Fruit fly (Drosophila melanogaster) whole organism, prepupa: ENCODE measurements around the gene CG12795.

Source experiments
- CG10669 ChIP-seq: fragments of 200-800 bp; sonication (Bioruptor generic); optimal IDR thresholded peaks from 3 replicates; lab custom pipeline; 2018; ENCODE audit warnings: missing biosample characterization, mild to moderate bottlenecking, missing genetic modification characterization, moderate library complexity
- CG11762 ChIP-seq: fragments of 200-800 bp; sonication (Bioruptor generic); optimal IDR thresholded peaks from 3 replicates; lab custom pipeline; 2016; ENCODE audit warnings: missing biosample characterization, missing genetic modification characterization; ENCODE audit not compliant: insufficient read depth
- CG11902 ChIP-seq: fragments of 200-800 bp; sonication (Bioruptor generic); optimal IDR thresholded peaks from 3 replicates; lab custom pipeline; 2016; ENCODE audit warnings: missing biosample characterization, missing genetic modification characterization
- CG1621 ChIP-seq: fragments of 200-800 bp; sonication (Bioruptor generic); optimal IDR thresholded peaks from 3 replicates; lab custom pipeline; 2018; ENCODE audit warnings: missing biosample characterization, mild to moderate bottlenecking, missing genetic modification characterization
- CG16779 ChIP-seq: fragments of 200-800 bp; sonication (Bioruptor generic); optimal IDR thresholded peaks from 3 replicates; lab custom pipeline; 2017; ENCODE audit warnings: missing biosample characterization, mild to moderate bottlenecking, missing genetic modification characterization
- CG3032 ChIP-seq: fragments of 200-800 bp; optimal IDR thresholded peaks from 2 replicates; lab custom pipeline; 2019; ENCODE audit warnings: missing biosample characterization, mild to moderate bottlenecking, missing genetic modification characterization, moderate library complexity
- CG31627 ChIP-seq: fragments of 200-800 bp; sonication (Bioruptor generic); optimal IDR thresholded peaks from 3 replicates; lab custom pipeline; 2016; ENCODE audit warnings: missing biosample characterization, missing genetic modification characterization
- CG32006 ChIP-seq: fragments of 200-800 bp; sonication (Bioruptor generic); optimal IDR thresholded peaks from 3 replicates; lab custom pipeline; 2017; ENCODE audit warnings: missing biosample characterization, mild to moderate bottlenecking, missing genetic modification characterization
- CG34406 ChIP-seq: fragments of 200-800 bp; sonication (Bioruptor generic); optimal IDR thresholded peaks from 3 replicates; lab custom pipeline; 2016; ENCODE audit warnings: missing biosample characterization, missing genetic modification characterization
- CG3919 ChIP-seq: fragments of 200-800 bp; sonication (Bioruptor generic); optimal IDR thresholded peaks from 3 replicates; lab custom pipeline; 2016; ENCODE audit warnings: missing biosample characterization, missing genetic modification characterization
- CG6792 ChIP-seq: fragments of 200-800 bp; sonication (Bioruptor generic); optimal IDR thresholded peaks from 3 replicates; lab custom pipeline; 2016; ENCODE audit warnings: missing biosample characterization, missing genetic modification characterization
- CG6808 ChIP-seq: fragments of 200-800 bp; sonication (Bioruptor generic); optimal IDR thresholded peaks from 3 replicates; lab custom pipeline; 2017; ENCODE audit warnings: missing biosample characterization, missing genetic modification characterization, mild to moderate bottlenecking, moderate library complexity, missing genetic modification reagents
- CG8119 ChIP-seq: fragments of 200-800 bp; sonication (Bioruptor generic); IDR thresholded peaks from 3 replicates; pipeline ENCODE4 v1.3.6; 2022; ENCODE audit warnings: missing biosample characterization, missing genetic modification characterization
- CG8319 ChIP-seq: fragments of 200-800 bp; sonication (Bioruptor generic); optimal IDR thresholded peaks from 3 replicates; lab custom pipeline; 2016; ENCODE audit warnings: missing biosample characterization, missing genetic modification characterization
- CG8632 ChIP-seq: fragments of 200-800 bp; sonication (Bioruptor generic); optimal IDR thresholded peaks from 3 replicates; lab custom pipeline; 2016; ENCODE audit warnings: missing biosample characterization, missing genetic modification characterization
- CG9139 ChIP-seq: fragments of 200-800 bp; sonication (Bioruptor generic); optimal IDR thresholded peaks from 3 replicates; lab custom pipeline; 2017; ENCODE audit warnings: missing biosample characterization, mild to moderate bottlenecking, missing genetic modification characterization
- Ets96B ChIP-seq: fragments of 200-800 bp; optimal IDR thresholded peaks from 2 replicates; lab custom pipeline; 2019; ENCODE audit warnings: missing biosample characterization, mild to moderate bottlenecking, missing genetic modification characterization, moderate library complexity
- Gug ChIP-seq: fragments of 200-800 bp; sonication (Bioruptor generic); IDR thresholded peaks from 2 replicates; pipeline ENCODE4 v1.3.6; 2022; ENCODE audit warnings: missing biosample characterization, missing genetic modification characterization
- Hr38 ChIP-seq: sonication (Bioruptor generic); optimal IDR thresholded peaks from 2 replicates; lab custom pipeline; 2016; ENCODE audit warnings: missing biosample characterization, missing genetic modification characterization
- Hr39 ChIP-seq: fragments of 200-800 bp; sonication (Bioruptor generic); optimal IDR thresholded peaks from 2 replicates; lab custom pipeline; 2016; ENCODE audit warnings: missing biosample characterization, missing genetic modification characterization
- Hr4 ChIP-seq: fragments of 200-800 bp; sonication (Bioruptor generic); optimal IDR thresholded peaks from 3 replicates; lab custom pipeline; 2016; ENCODE audit warnings: missing biosample characterization, missing genetic modification characterization
- Lpt ChIP-seq: fragments of 200-800 bp; sonication (Bioruptor generic); optimal IDR thresholded peaks from 3 replicates; lab custom pipeline; 2016; ENCODE audit warnings: missing biosample characterization, missing genetic modification characterization
- OdsH ChIP-seq: fragments of 200-800 bp; sonication (Bioruptor generic); optimal IDR thresholded peaks from 3 replicates; lab custom pipeline; 2016; ENCODE audit warnings: missing biosample characterization, missing genetic modification characterization
- Sox102F ChIP-seq: fragments of 200-800 bp; sonication (Bioruptor generic); optimal IDR thresholded peaks from 2 replicates; lab custom pipeline; 2016; ENCODE audit warnings: missing biosample characterization, mild to moderate bottlenecking, missing genetic modification characterization
- Sox14 ChIP-seq: fragments of 200-800 bp; sonication (Bioruptor generic); optimal IDR thresholded peaks from 3 replicates; lab custom pipeline; 2016; ENCODE audit warnings: missing biosample characterization, missing genetic modification characterization
- achi ChIP-seq: fragments of 200-800 bp; sonication (Bioruptor generic); optimal IDR thresholded peaks from 3 replicates; lab custom pipeline; 2016; ENCODE audit warnings: missing biosample characterization, missing genetic modification characterization
- acj6 ChIP-seq: fragments of 200-800 bp; sonication (Bioruptor generic); optimal IDR thresholded peaks from 3 replicates; lab custom pipeline; 2016; ENCODE audit warnings: missing biosample characterization, missing genetic modification characterization
- cyc ChIP-seq: fragments of 200-800 bp; sonication (Bioruptor generic); optimal IDR thresholded peaks from 3 replicates; lab custom pipeline; 2016; ENCODE audit warnings: missing biosample characterization, missing genetic modification characterization
- dac ChIP-seq: fragments of 200-800 bp; sonication (Bioruptor generic); optimal IDR thresholded peaks from 2 replicates; lab custom pipeline; 2017; ENCODE audit warnings: missing biosample characterization, mild to moderate bottlenecking, missing genetic modification characterization
- esn ChIP-seq: fragments of 200-800 bp; sonication (Bioruptor generic); optimal IDR thresholded peaks from 2 replicates; lab custom pipeline; 2016; ENCODE audit warnings: missing biosample characterization, mild to moderate bottlenecking, missing genetic modification characterization, moderate library complexity
- fd59A ChIP-seq: fragments of 200-800 bp; sonication (Bioruptor generic); optimal IDR thresholded peaks from 2 replicates; lab custom pipeline; 2017; ENCODE audit warnings: missing biosample characterization, mild to moderate bottlenecking, missing genetic modification characterization, missing genetic modification reagents
- fd85E ChIP-seq: fragments of 200-800 bp; sonication (Bioruptor generic); optimal IDR thresholded peaks from 3 replicates; lab custom pipeline; 2016; ENCODE audit warnings: missing biosample characterization, missing genetic modification characterization
- lz ChIP-seq: fragments of 200-800 bp; sonication (Bioruptor generic); optimal IDR thresholded peaks from 3 replicates; lab custom pipeline; 2016; ENCODE audit warnings: missing biosample characterization, missing genetic modification characterization
- net ChIP-seq: fragments of 200-800 bp; sonication (Bioruptor generic); optimal IDR thresholded peaks from 3 replicates; lab custom pipeline; 2016; ENCODE audit warnings: missing biosample characterization, missing genetic modification characterization
- pdm3 ChIP-seq: fragments of 200-800 bp; sonication (Bioruptor generic); optimal IDR thresholded peaks from 3 replicates; lab custom pipeline; 2016; ENCODE audit warnings: missing biosample characterization, missing genetic modification characterization
- salr ChIP-seq, 2 experiments: fragments of 200-800 bp; sonication (Bioruptor generic); optimal IDR thresholded peaks; 3 replicates each; lab custom pipeline; 2016 to 2018; ENCODE audit warnings: missing biosample characterization in 2 of 2, missing genetic modification characterization in 2 of 2, mild to moderate bottlenecking in 1 of 2
- spab ChIP-seq: fragments of 200-800 bp; sonication (Bioruptor generic); optimal IDR thresholded peaks from 2 replicates; lab custom pipeline; 2017; ENCODE audit warnings: missing biosample characterization, mild to moderate bottlenecking, missing genetic modification characterization, missing genetic modification reagents
- ss ChIP-seq, 2 experiments: fragments of 200-800 bp; sonication (Bioruptor generic); optimal IDR thresholded peaks; 2 replicates in 1 of 2; 3 replicates in 1 of 2; lab custom pipeline; 2017 to 2018; ENCODE audit warnings: mild to moderate bottlenecking in 2 of 2, missing biosample characterization in 2 of 2, missing genetic modification characterization in 2 of 2, moderate library complexity in 1 of 2
- svp ChIP-seq: fragments of 200-800 bp; sonication (Bioruptor generic); peaks from one replicate; lab custom pipeline; 2016; ENCODE audit warnings: missing biosample characterization, missing genetic modification characterization
- topi ChIP-seq: fragments of 200-800 bp; sonication (Bioruptor generic); optimal IDR thresholded peaks from 3 replicates; lab custom pipeline; 2016; ENCODE audit warnings: missing biosample characterization, missing genetic modification characterization
- vri ChIP-seq: fragments of 200-800 bp; sonication (Bioruptor generic); optimal IDR thresholded peaks from 3 replicates; lab custom pipeline; 2016; ENCODE audit warnings: missing biosample characterization, mild to moderate bottlenecking, missing genetic modification characterization

The CG12795 gene

DNA sequence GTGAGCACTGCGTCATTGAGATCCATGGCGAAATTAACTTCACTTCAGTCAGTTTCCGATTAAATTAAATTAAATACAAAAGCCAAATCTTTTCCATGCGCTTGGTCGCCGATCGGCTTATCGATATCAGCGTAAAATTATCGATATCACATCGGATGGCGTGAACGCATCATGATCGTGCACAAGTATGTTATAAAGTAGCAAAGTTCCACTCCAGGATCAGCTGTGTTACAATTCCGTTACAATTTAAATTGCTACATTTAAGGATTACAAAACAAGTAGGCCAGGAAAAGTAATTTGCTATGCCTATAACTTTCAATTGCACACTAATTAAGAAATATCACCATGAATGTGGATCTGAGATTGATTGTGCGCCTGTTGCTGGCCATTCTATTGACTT is 17.6 kb downstream of the CG12795 start, which contains the start of the genes Pif1 and CG31776:
TSS of gene Pif1 (minus strand) at position 136 of the 400 bp plus-strand sequence.
TSS of gene CG31776 (plus strand) at position 314 of the 400 bp plus-strand sequence.
- no peak for TF ChIP-seq net (GFP tag; lab: Kevin White, UChicago)
- TF ChIP-seq CG1621 = no peak
- no peak for TF ChIP-seq fd85E (GFP tag; lab: Kevin White, UChicago)
- no peak for TF ChIP-seq Sox102F (GFP tag; lab: Kevin White, UChicago)
- TF ChIP-seq Sox14 = no peak
- no peak for TF ChIP-seq CG8632 (GFP tag; lab: Kevin White, UChicago)
- no peak for TF ChIP-seq vri (GFP tag; lab: Kevin White, UChicago)
- TF ChIP-seq spab (GFP tag; lab: Kevin White, UChicago) = no peak
- TF ChIP-seq CG8319 (GFP tag; lab: Kevin White, UChicago) = no peak
- no peak for TF ChIP-seq Lpt (GFP tag; lab: Kevin White, UChicago)
- no peak for TF ChIP-seq CG32006 (GFP tag; lab: Kevin White, UChicago)
- no peak for TF ChIP-seq pdm3
- no peak for TF ChIP-seq CG6792
- no peak for TF ChIP-seq ss (GFP tag; optimal IDR thresholded peaks at IDR 0.05; lab: Kevin White, UChicago)
- no peak for TF ChIP-seq CG3032 (tag; lab: Kevin White, UChicago)
- no peak for TF ChIP-seq CG11902 (GFP tag; lab: Kevin White, UChicago)

DNA sequence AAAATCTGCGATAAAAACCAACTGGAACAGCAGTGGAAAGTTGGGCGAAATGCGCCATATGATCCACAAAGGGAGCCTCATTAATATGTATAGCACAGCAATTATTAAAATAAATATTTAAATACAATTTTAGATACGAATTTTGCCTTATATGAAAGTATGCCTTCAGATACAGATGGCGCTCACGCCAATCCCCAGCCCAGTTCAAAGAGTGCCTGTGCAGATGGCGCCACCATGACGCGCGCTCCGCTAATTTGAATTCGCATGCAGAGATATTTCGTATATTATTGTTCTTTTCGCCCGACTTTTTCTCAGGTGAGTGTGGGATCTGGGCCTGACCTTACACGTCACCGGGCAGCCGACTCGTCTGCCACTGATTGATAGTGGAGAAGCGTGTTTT is 20.0 kb downstream of the CG12795 start, which contains the start of gene Pgant4:
TSS of gene Pgant4 (plus strand) at position 362 of the 400 bp plus-strand sequence.
- TF ChIP-seq salr (GFP tag; optimal IDR thresholded peaks at IDR 0.05; lab: Kevin White, UChicago) = peak in 1 of 2 experiments; percentile 2
- no peak for TF ChIP-seq Gug (GFP tag; lab: Robert Waterston, UW)
- no peak for TF ChIP-seq CG9139 (GFP tag; lab: Kevin White, UChicago)
- TF ChIP-seq CG16779 (tag; lab: Kevin White, UChicago) = no peak
- TF ChIP-seq lz = peak; percentile 60
- TF ChIP-seq CG10669 (GFP tag; lab: Kevin White, UChicago) = no peak
- no peak for TF ChIP-seq spab (GFP tag; lab: Kevin White, UChicago)
- TF ChIP-seq CG11762 (GFP tag; lab: Kevin White, UChicago) = no peak
- TF ChIP-seq CG8319 (GFP tag; lab: Kevin White, UChicago) = no peak
- peak; percentile 41 for TF ChIP-seq Hr39 (GFP tag; lab: Kevin White, UChicago)
- no peak for TF ChIP-seq Hr4
- TF ChIP-seq OdsH = no peak
- peak; percentile 13 for TF ChIP-seq CG6792
- TF ChIP-seq Hr38 (GFP tag; lab: Kevin White, UChicago) = no peak
- TF ChIP-seq CG3919 (GFP tag; lab: Kevin White, UChicago) = no peak
- TF ChIP-seq topi (GFP tag; lab: Kevin White, UChicago) = peak; percentile 15
- no peak for TF ChIP-seq CG8632 (GFP tag; lab: Kevin White, UChicago)
- no peak for TF ChIP-seq Ets96B (tag; lab: Kevin White, UChicago)
- no peak for TF ChIP-seq CG8119 (GFP tag; lab: Robert Waterston, UW)
- TF ChIP-seq ss (GFP tag; optimal IDR thresholded peaks at IDR 0.05; lab: Kevin White, UChicago) = no peak
- TF ChIP-seq CG1621 = no peak
- no peak for TF ChIP-seq CG6808 (GFP tag; lab: Kevin White, UChicago)
- no peak for TF ChIP-seq dac (GFP tag; lab: Kevin White, UChicago)
- TF ChIP-seq achi (GFP tag; lab: Kevin White, UChicago) = no peak
- no peak for TF ChIP-seq svp (GFP tag; lab: Kevin White, UChicago)
- TF ChIP-seq fd59A (GFP tag; lab: Kevin White, UChicago) = no peak
- TF ChIP-seq CG11902 (GFP tag; lab: Kevin White, UChicago) = no peak
- TF ChIP-seq CG31627 (GFP tag; lab: Kevin White, UChicago) = peak; percentile 58
- TF ChIP-seq CG34406 (GFP tag; lab: Kevin White, UChicago) = no peak
- TF ChIP-seq cyc (GFP tag; lab: Kevin White, UChicago) = peak; percentile 63
- peak; percentile 57 for TF ChIP-seq esn (GFP tag; lab: Kevin White, UChicago)
- peak; percentile 2 for TF ChIP-seq CG3032 (tag; lab: Kevin White, UChicago)
- TF ChIP-seq acj6 (GFP tag; lab: Kevin White, UChicago) = no peak
